Worm (Caenorhabditis elegans) whole organism, mixed stage, embryonic: ENCODE results near the gene E02H9.6.

ENCODE experiments used
- M03D4.4 ChIP-seq: sonication (generic microtip); optimal IDR thresholded peaks from 2 replicates; lab custom pipeline; 2017; ENCODE audit warnings: mild to moderate bottlenecking, missing genetic modification characterization, missing compliant biosample characterization
- bed-3 ChIP-seq: fragments of 200-800 bp; sonication (Bioruptor generic); optimal IDR thresholded peaks from 3 replicates; lab custom pipeline; 2018; ENCODE audit warnings: mild to moderate bottlenecking, missing genetic modification characterization, moderate library complexity, missing compliant biosample characterization
- blmp-1 ChIP-seq: fragments of 150-350 bp; optimal IDR thresholded peaks from 2 replicates; lab custom pipeline; 2014; ENCODE audit warnings: missing biosample characterization, missing genetic modification characterization
- ceh-39 ChIP-seq: fragments of 150-350 bp; optimal IDR thresholded peaks from 2 replicates; lab custom pipeline; 2014; ENCODE audit warnings: missing biosample characterization, missing genetic modification characterization
- ceh-43 ChIP-seq: fragments of 200-800 bp; sonication (Bioruptor generic); optimal IDR thresholded peaks from 2 replicates; lab custom pipeline; 2018; ENCODE audit warnings: mild to moderate bottlenecking, missing genetic modification characterization, moderate library complexity, missing compliant biosample characterization
- ceh-83 ChIP-seq: fragments of 200-800 bp; sonication (Bioruptor generic); optimal IDR thresholded peaks from 2 replicates; lab custom pipeline; 2018; ENCODE audit warnings: mild to moderate bottlenecking, missing genetic modification characterization, missing compliant biosample characterization
- ces-1 ChIP-seq: fragments of 150-350 bp; optimal IDR thresholded peaks from 2 replicates; lab custom pipeline; 2014; ENCODE audit warnings: missing biosample characterization, missing genetic modification reagents, missing genetic modification characterization
- cnd-1 ChIP-seq: fragments of 200-800 bp; sonication (Bioruptor generic); optimal IDR thresholded peaks from 2 replicates; lab custom pipeline; 2018; ENCODE audit warnings: mild to moderate bottlenecking, missing genetic modification characterization, missing compliant biosample characterization
- drap-1 ChIP-seq: fragments of 200-800 bp; sonication (Bioruptor generic); optimal IDR thresholded peaks from 3 replicates; lab custom pipeline; 2018; ENCODE audit warnings: mild to moderate bottlenecking, missing genetic modification characterization, missing compliant biosample characterization
- elt-3 ChIP-seq: fragments of 150-350 bp; optimal IDR thresholded peaks from 2 replicates; lab custom pipeline; 2014; ENCODE audit warnings: missing biosample characterization, missing genetic modification characterization
- flh-1 ChIP-seq: fragments of 200-800 bp; sonication (Bioruptor generic); optimal IDR thresholded peaks from 2 replicates; lab custom pipeline; 2018; ENCODE audit warnings: mild to moderate bottlenecking, missing genetic modification characterization, moderate library complexity, missing compliant biosample characterization
- ham-2 ChIP-seq: fragments of 200-800 bp; sonication (Bioruptor generic); optimal IDR thresholded peaks from 2 replicates; lab custom pipeline; 2018; ENCODE audit warnings: mild to moderate bottlenecking, missing genetic modification characterization, missing compliant biosample characterization
- hlh-1 ChIP-seq: fragments of 150-350 bp; optimal IDR thresholded peaks from 2 replicates; lab custom pipeline; 2014; ENCODE audit warnings: missing biosample characterization, missing genetic modification reagents, missing genetic modification characterization
- lin-13 ChIP-seq: fragments of 150-350 bp; optimal IDR thresholded peaks from 2 replicates; lab custom pipeline; 2014; ENCODE audit warnings: missing biosample characterization, missing genetic modification characterization
- lsy-2 ChIP-seq: fragments of 150-350 bp; optimal IDR thresholded peaks from 2 replicates; lab custom pipeline; 2014; ENCODE audit warnings: missing biosample characterization, missing genetic modification characterization
- mab-5 ChIP-seq: fragments of 150-350 bp; optimal IDR thresholded peaks from 2 replicates; lab custom pipeline; 2014; ENCODE audit warnings: missing biosample characterization, missing genetic modification characterization
- mls-2 ChIP-seq: sonication (generic microtip); optimal IDR thresholded peaks from 2 replicates; lab custom pipeline; 2016; ENCODE audit warnings: mild to moderate bottlenecking, missing genetic modification characterization, moderate library complexity, missing compliant biosample characterization
- nhr-2 ChIP-seq: fragments of 150-350 bp; optimal IDR thresholded peaks from 2 replicates; lab custom pipeline; 2014; ENCODE audit warnings: missing biosample characterization, missing genetic modification characterization
- nhr-237 ChIP-seq: fragments of 150-350 bp; optimal IDR thresholded peaks from 2 replicates; lab custom pipeline; 2014; ENCODE audit warnings: missing biosample characterization, missing genetic modification characterization
- nhr-28 ChIP-seq: fragments of 150-350 bp; optimal IDR thresholded peaks from 2 replicates; lab custom pipeline; 2014; ENCODE audit warnings: missing biosample characterization, missing genetic modification characterization
- nhr-76 ChIP-seq: sonication (generic microtip); optimal IDR thresholded peaks from 2 replicates; lab custom pipeline; 2017; ENCODE audit warnings: missing biosample characterization, missing genetic modification characterization
- pha-4 ChIP-seq: fragments of 150-350 bp; optimal IDR thresholded peaks from 2 replicates; lab custom pipeline; 2018; ENCODE audit warnings: missing biosample characterization, missing genetic modification reagents, missing genetic modification characterization
- sem-2 ChIP-seq: fragments of 200-800 bp; sonication (Bioruptor generic); optimal IDR thresholded peaks from 2 replicates; lab custom pipeline; 2018; ENCODE audit warnings: mild to moderate bottlenecking, missing genetic modification characterization, missing compliant biosample characterization
- snpc-4 ChIP-seq: fragments of 150-350 bp; optimal IDR thresholded peaks from 2 replicates; lab custom pipeline; 2014; ENCODE audit warnings: missing biosample characterization, missing genetic modification characterization
- sptf-1 ChIP-seq: sonication (generic microtip); optimal IDR thresholded peaks from 2 replicates; lab custom pipeline; 2017; ENCODE audit warnings: mild to moderate bottlenecking, missing genetic modification characterization, moderate library complexity, missing compliant biosample characterization
- tbx-8 ChIP-seq: fragments of 200-800 bp; sonication (Bioruptor generic); optimal IDR thresholded peaks from 2 replicates; lab custom pipeline; 2018; ENCODE audit warnings: mild to moderate bottlenecking, missing genetic modification characterization, moderate library complexity, missing compliant biosample characterization
- unc-120 ChIP-seq: sonication (generic microtip); optimal IDR thresholded peaks from 2 replicates; lab custom pipeline; 2017; ENCODE audit warnings: missing genetic modification characterization, missing compliant biosample characterization; ENCODE audit not compliant: poor library complexity, severe bottlenecking
- unc-39 ChIP-seq: fragments of 150-350 bp; optimal IDR thresholded peaks from 2 replicates; lab custom pipeline; 2014; ENCODE audit warnings: missing biosample characterization, missing genetic modification characterization
- unc-62 ChIP-seq: fragments of 150-350 bp; optimal IDR thresholded peaks from 2 replicates; lab custom pipeline; 2014; ENCODE audit warnings: missing biosample characterization, missing genetic modification reagents, missing genetic modification characterization
- ztf-11 ChIP-seq: fragments of 150-350 bp; optimal IDR thresholded peaks from 2 replicates; lab custom pipeline; 2014; ENCODE audit warnings: missing biosample characterization, missing genetic modification characterization

The E02H9.6 gene

DNA sequence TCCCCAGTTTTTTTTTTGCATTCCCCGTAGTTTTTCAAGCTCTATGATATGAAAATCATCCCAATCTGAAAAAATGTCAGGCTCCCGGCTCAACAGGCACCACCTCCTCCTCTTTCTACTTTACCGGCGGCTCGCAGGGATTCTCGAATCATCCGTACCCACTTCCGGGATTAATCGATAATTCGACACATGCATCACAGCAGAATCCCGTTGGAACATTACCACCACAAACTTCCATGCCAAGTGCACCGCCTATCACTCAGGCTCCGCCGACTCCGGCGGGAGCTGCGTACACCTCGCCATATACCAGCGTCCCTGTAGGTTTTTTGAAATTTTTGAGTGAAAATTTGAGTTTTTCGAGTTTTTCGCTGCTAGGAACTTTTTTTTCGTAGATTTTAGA lies 14.7 kb upstream of the E02H9.6 start:
- TF ChIP-seq ceh-39 (tag; lab: Kevin White, UChicago) (no peak), tbx-8 (GFP tag; lab: Kevin White, UChicago) (no peak), nhr-237 (tag; lab: Kevin White, UChicago) (no peak), M03D4.4 (no peak), lsy-2 (no peak), unc-62 (GFP tag; lab: Kevin White, UChicago) (no peak), ztf-11 (tag; lab: Kevin White, UChicago) (no peak), nhr-2 (no peak), lin-13 (tag; lab: Kevin White, UChicago) (no peak), blmp-1 (tag; lab: Kevin White, UChicago) (no peak), mls-2 (no peak), ceh-43 (GFP tag; lab: Kevin White, UChicago) (no peak), unc-39 (tag; lab: Kevin White, UChicago) (no peak)

DNA sequence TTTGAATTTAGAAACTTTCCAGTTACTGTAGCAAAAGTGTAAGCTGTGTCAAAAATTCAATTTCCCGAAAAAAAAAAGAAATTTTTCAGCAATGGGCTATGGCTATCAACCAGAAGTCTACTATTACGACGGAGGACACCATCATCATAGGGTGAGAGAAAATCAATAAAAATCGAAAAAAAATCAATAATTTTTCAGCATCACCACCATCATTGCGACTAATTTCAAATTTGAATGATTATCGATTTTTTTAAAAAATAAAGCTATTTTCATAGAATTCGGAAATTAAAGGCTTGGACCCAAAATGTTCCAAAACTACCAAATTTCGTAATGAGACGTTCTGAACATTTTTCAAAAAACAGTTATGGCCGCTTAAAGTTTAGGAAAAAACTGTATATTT lies 12.3 kb upstream of the E02H9.6 start:
- TF ChIP-seq M03D4.4 (no peak), lsy-2 (no peak), hlh-1 (tag; lab: Kevin White, UChicago) (no peak), pha-4 (tag; lab: Kevin White, UChicago) (no peak), ces-1 (GFP tag; lab: Kevin White, UChicago) (no peak), nhr-76 (no peak), sem-2 (GFP tag; lab: Kevin White, UChicago) (no peak), ceh-43 (GFP tag; lab: Kevin White, UChicago) (no peak), unc-62 (GFP tag; lab: Kevin White, UChicago) (no peak), flh-1 (no peak), sptf-1 (no peak), ham-2 (GFP tag; lab: Kevin White, UChicago) (no peak), mls-2 (no peak), elt-3 (no peak)

DNA sequence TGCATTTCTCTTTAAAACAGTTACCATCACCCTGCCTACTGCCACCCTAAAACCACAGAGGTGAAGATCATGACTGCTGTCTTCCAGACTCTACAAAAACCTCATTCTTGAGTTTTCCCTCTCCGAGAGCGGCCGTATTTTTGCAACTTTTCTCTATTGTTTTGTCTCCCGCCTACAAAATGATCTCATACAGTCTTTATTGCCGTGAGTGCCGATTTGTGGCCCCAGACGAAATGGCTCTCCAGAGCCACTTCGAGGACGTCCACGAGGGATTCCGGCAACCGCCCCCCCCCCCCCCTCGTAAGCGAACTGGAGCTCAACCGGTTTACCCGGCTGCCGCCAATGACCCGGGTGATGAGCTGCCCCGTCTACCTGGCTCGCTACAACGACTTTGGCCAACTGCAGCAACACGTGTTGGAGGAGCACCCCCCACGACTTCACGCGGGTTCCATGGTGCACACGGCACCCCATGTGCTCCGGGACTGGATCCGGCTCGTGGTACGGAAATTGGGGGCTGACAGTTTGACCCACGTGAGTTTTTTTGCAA lies 11.0 kb upstream of the E02H9.6 start:
- TF ChIP-seq ceh-43 (GFP tag; lab: Kevin White, UChicago) (no peak), ceh-83 (GFP tag; lab: Kevin White, UChicago) (no peak), lin-13 (tag; lab: Kevin White, UChicago) (no peak)

DNA sequence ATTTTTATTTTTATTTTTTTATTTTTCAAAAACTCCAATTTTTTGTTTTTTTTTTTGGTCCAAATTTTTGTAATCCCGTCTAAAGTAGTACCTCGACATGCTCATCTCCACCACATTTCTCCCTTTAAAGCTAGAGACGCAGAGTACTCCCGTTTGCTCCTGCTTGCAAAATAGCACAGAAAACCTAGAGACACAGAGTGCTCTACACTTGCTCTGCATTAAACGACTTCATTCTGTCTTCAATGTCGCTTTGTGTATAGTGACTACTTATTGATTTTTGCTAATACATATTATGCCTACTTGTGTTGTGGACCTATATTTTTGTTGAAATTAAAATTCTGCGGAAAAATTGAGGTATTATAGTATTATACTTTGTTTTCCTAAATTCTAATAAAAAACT lies 9.8 kb upstream of the E02H9.6 start, which contains the start of gene W04B5.8:
W04B5.8 (plus strand) TSS at position 195 of the 400 bp plus-strand sequence.
- TF ChIP-seq snpc-4 (tag; lab: Kevin White, UChicago) (no peak), lin-13 (tag; lab: Kevin White, UChicago) (no peak), unc-39 (tag; lab: Kevin White, UChicago) (no peak), unc-62 (GFP tag; lab: Kevin White, UChicago) (no peak), nhr-28 (tag; lab: Kevin White, UChicago) (no peak), ztf-11 (tag; lab: Kevin White, UChicago) (no peak), elt-3 (no peak), tbx-8 (GFP tag; lab: Kevin White, UChicago) (no peak), drap-1 (no peak), mab-5 (tag; lab: Kevin White, UChicago) (no peak), hlh-1 (tag; lab: Kevin White, UChicago) (peak; percentile 8), nhr-76 (no peak), ces-1 (GFP tag; lab: Kevin White, UChicago) (peak; percentile 72), ceh-39 (tag; lab: Kevin White, UChicago) (no peak), sem-2 (GFP tag; lab: Kevin White, UChicago) (no peak), unc-120 (tag; lab: Kevin White, UChicago) (peak; percentile 71), nhr-237 (tag; lab: Kevin White, UChicago) (no peak), nhr-2 (no peak), cnd-1 (no peak), M03D4.4 (no peak), bed-3 (GFP tag; lab: Kevin White, UChicago) (no peak)

DNA sequence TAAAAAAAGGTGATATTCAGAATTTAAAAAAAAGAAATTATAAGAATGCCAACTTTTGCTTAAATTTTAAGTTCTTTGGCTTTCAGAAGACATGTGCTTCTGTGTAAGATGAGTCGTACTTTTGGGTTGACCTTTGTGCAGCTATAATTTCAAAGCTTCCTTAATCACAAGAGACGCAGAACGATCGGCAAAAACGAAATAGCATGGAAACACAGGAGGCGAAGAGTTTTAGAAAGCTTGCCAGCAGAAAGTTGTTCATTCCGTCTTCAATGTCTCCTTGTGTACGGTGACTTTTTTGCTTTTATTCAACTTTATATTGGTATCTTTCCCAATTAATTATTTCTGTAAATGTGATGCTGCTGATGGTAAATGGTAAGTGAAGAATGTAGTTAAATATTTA lies 3.0 kb upstream of the E02H9.6 start:
- TF ChIP-seq M03D4.4 (no peak), nhr-76 (no peak), ces-1 (GFP tag; lab: Kevin White, UChicago) (peak; percentile 21), cnd-1 (no peak)
